Worm (Caenorhabditis elegans) whole organism, L4 larva: Measurements from ENCODE around the gene Y67D8A.2.
A peak's percentile ranks its signal among the peaks of the same experiment; 100 is the strongest.

ENCODE experiments used
- F49E8.2 ChIP-seq: sonication (generic microtip); optimal IDR thresholded peaks from 2 replicates; lab custom pipeline; 2016; ENCODE audit warnings: missing compliant biosample characterization, mild to moderate bottlenecking, missing genetic modification characterization, borderline replicate concordance
- aly-2 ChIP-seq: sonication (generic microtip); optimal IDR thresholded peaks from 2 replicates; lab custom pipeline; 2018; ENCODE audit warnings: missing biosample characterization, missing genetic modification characterization
- ama-1 ChIP-seq: fragments of 150-350 bp; optimal IDR thresholded peaks from 2 replicates; lab custom pipeline; 2014; ENCODE audit warnings: inconsistent platforms, mixed read lengths
- ceh-28 ChIP-seq: fragments of 150-350 bp; optimal IDR thresholded peaks from 2 replicates; lab custom pipeline; 2014; ENCODE audit warnings: missing biosample characterization, missing genetic modification reagents, missing genetic modification characterization
- dpl-1 ChIP-seq: fragments of 150-350 bp; optimal IDR thresholded peaks from 2 replicates; lab custom pipeline; 2014; ENCODE audit warnings: missing biosample characterization, missing genetic modification reagents, missing genetic modification characterization
- dve-1 ChIP-seq: sonication (generic microtip); optimal IDR thresholded peaks from 2 replicates; lab custom pipeline; 2017; ENCODE audit warnings: antibody characterized with exemption, mild to moderate bottlenecking, missing genetic modification characterization, missing compliant biosample characterization; ENCODE audit not compliant: insufficient read depth
- egl-43 ChIP-seq: fragments of 200-800 bp; sonication (Bioruptor generic); IDR thresholded peaks from 2 replicates; pipeline ENCODE4 v1.3.6; 2022; ENCODE audit warnings: missing genetic modification reagents, missing genetic modification characterization, missing compliant biosample characterization
- lsy-2 ChIP-seq, 2 experiments: fragments of 150-350 bp in 1 of 2; sonication (generic microtip) in 1 of 2; optimal IDR thresholded peaks; 2 replicates each; lab custom pipeline; 2014 to 2017; ENCODE audit warnings: missing biosample characterization in 2 of 2, missing genetic modification characterization in 2 of 2
- mdl-1 ChIP-seq, 2 experiments: fragments of 150-350 bp in 1 of 2; sonication (generic microtip) in 1 of 2; optimal IDR thresholded peaks; 2 replicates each; lab custom pipeline; 2014 to 2017; ENCODE audit warnings: missing biosample characterization in 2 of 2, missing genetic modification characterization in 2 of 2
- nhr-25 ChIP-seq: sonication (generic microtip); optimal IDR thresholded peaks from 2 replicates; lab custom pipeline; 2017; ENCODE audit warnings: missing genetic modification characterization, mild to moderate bottlenecking, missing compliant biosample characterization, antibody characterized with exemption, moderate library complexity, borderline replicate concordance; ENCODE audit not compliant: insufficient read depth
- nhr-77 ChIP-seq: fragments of 150-350 bp; optimal IDR thresholded peaks from 2 replicates; lab custom pipeline; 2014; ENCODE audit warnings: missing biosample characterization, missing genetic modification characterization
- unc-130 ChIP-seq: sonication (generic microtip); optimal IDR thresholded peaks from 2 replicates; lab custom pipeline; 2016; ENCODE audit warnings: missing genetic modification reagents, missing genetic modification characterization, missing compliant biosample characterization
- unc-62 ChIP-seq, 3 experiments: fragments of 150-350 bp in 1 of 3; sonication (generic microtip); optimal IDR thresholded peaks in 2 of 3; peaks in 1 of 3; 1 replicate in 1 of 3; 2 replicates in 2 of 3; lab custom pipeline; 2014 to 2017; ENCODE audit warnings: missing biosample characterization in 3 of 3, missing genetic modification characterization in 3 of 3, missing genetic modification reagents in 3 of 3, missing genotype in 1 of 3
- zip-11 ChIP-seq: fragments of 200-800 bp; sonication (Bioruptor generic); IDR thresholded peaks from 2 replicates; pipeline ENCODE4 v1.3.6; 2022; ENCODE audit warnings: missing genetic modification characterization, missing compliant biosample characterization

DNA sequence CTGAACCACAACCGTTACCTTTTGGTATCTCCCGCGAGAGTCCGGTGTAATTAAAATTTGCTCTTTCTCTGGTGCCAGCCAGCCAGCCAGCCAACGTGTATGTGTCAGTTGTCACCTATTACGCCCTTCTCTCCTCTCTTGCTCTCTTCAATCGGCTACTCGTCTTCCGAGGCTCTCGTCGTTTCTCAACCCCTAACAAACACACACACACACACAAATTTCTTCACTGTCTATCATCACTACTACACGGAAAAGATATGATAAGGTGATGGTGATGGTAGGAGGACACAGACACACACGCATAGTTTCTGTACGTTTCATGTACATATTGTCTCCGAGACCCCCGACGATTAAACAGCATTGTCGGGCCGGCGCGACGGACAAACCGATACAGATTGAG lies 9.4 kb downstream of the Y67D8A.2 start:
- TF ChIP-seq dve-1 (tag; lab: Kevin White, UChicago), result peak; percentile 60
- TF ChIP-seq ama-1 (lab: Kevin White, UChicago), result peak; percentile 13
- TF ChIP-seq mdl-1 (tag; optimal IDR thresholded peaks at IDR 0.05; lab: Kevin White, UChicago), result peak in 1 of 2 experiments; percentile 19
- TF ChIP-seq unc-130 (GFP tag; lab: Kevin White, UChicago), result no peak
- TF ChIP-seq nhr-77 (tag; lab: Kevin White, UChicago), result peak; percentile 42
- TF ChIP-seq unc-62 (GFP tag; optimal IDR thresholded peaks at IDR 0.05 in 1 of 2; lab: Kevin White, UChicago), result peak in 1 of 2 experiments; percentile 14
- TF ChIP-seq unc-62 (tag; optimal IDR thresholded peaks at IDR 0.05; lab: Kevin White, UChicago), result no peak
- peak in 1 of 2 experiments; percentile 14 for TF ChIP-seq lsy-2 (tag; optimal IDR thresholded peaks at IDR 0.05; lab: Kevin White, UChicago)
- no peak for TF ChIP-seq zip-11 (GFP tag; lab: Robert Waterston, UW)
- TF ChIP-seq ceh-28 (tag; lab: Kevin White, UChicago), result no peak
- TF ChIP-seq dpl-1 (GFP tag; lab: Kevin White, UChicago), result no peak
- no peak for TF ChIP-seq egl-43 (GFP tag; lab: Robert Waterston, UW)
- no peak for TF ChIP-seq F49E8.2
- no peak for TF ChIP-seq nhr-25 (tag; lab: Kevin White, UChicago)
- TF ChIP-seq aly-2 (tag; lab: Kevin White, UChicago), result no peak
